Worm (Caenorhabditis elegans) whole organism, dauer: Measurements from ENCODE around the gene T06C12.14.
"Not testable (repeated sequence)": the region's sequence is repeated elsewhere in the genome, so short reads cannot be mapped to it uniquely, and the experiment has no call there.

Experiments
- unc-62 ChIP-seq: sonication (generic microtip); optimal IDR thresholded peaks from 2 replicates; lab custom pipeline; 2017; ENCODE audit warnings: missing biosample characterization, missing genetic modification reagents, missing genetic modification characterization

Gene T06C12.14

ce11 chrV:15887708-15888295, 12.0 kb upstream of the T06C12.14 start:
- no peak for TF ChIP-seq unc-62 (GFP tag; lab: Kevin White, UChicago)

ce11 chrV:15888751-15889150, 11.0 kb upstream of the T06C12.14 start, which contains the start of gene cgt-1:
Gene cgt-1 (minus strand): TSS chrV:15888851.
- TF ChIP-seq unc-62 (GFP tag; lab: Kevin White, UChicago): no peak

- no peak for TF ChIP-seq unc-62 (GFP tag; lab: Kevin White, UChicago)
Measured at ce11 chrV:15890115-15890514, 9.7 kb upstream of the T06C12.14 start.

- no peak for TF ChIP-seq unc-62 (GFP tag; lab: Kevin White, UChicago)
Measured at ce11 chrV:15891279-15891678, 8.5 kb upstream of the T06C12.14 start.

ce11 chrV:15891761-15892160, 8.0 kb upstream of the T06C12.14 start, which contains the start of gene T06C12.12:
Gene T06C12.12 (plus strand): TSS chrV:15892061.
- no peak for TF ChIP-seq unc-62 (GFP tag; lab: Kevin White, UChicago)

ce11 chrV:15892696-15893095, 7.1 kb upstream of the T06C12.14 start, which contains the start of gene T06C12.11:
Gene T06C12.11 (plus strand): TSS chrV:15892996.
- TF ChIP-seq unc-62 (GFP tag; lab: Kevin White, UChicago): no peak

- no peak for TF ChIP-seq unc-62 (GFP tag; lab: Kevin White, UChicago)
Measured at ce11 chrV:15896671-15897070, 3.1 kb upstream of the T06C12.14 start, which contains the start of gene nhr-213. Gene nhr-213 (minus strand): TSS chrV:15896771.

- TF ChIP-seq unc-62 (GFP tag; lab: Kevin White, UChicago): no peak
Measured at ce11 chrV:15897696-15898095, 2.1 kb upstream of the T06C12.14 start, which contains the start of gene str-60. Gene str-60 (plus strand): TSS chrV:15897996.

- no peak for TF ChIP-seq unc-62 (GFP tag; lab: Kevin White, UChicago)
Measured at ce11 chrV:15900564-15900963, 768 bp downstream of the T06C12.14 start.

ce11 chrV:15905530-15905929, 5.7 kb downstream of the T06C12.14 start, which contains the start of the genes F35E8.1 and F35E8.2:
Gene F35E8.1 (minus strand): TSS chrV:15905630.
Gene F35E8.2 (plus strand): TSS chrV:15905661.
- TF ChIP-seq unc-62 (GFP tag; lab: Kevin White, UChicago): not testable (repeated sequence)

- no peak for TF ChIP-seq unc-62 (GFP tag; lab: Kevin White, UChicago)
Measured at ce11 chrV:15911848-15912247, 12.1 kb downstream of the T06C12.14 start, which contains the start of gene F35E8.6. Gene F35E8.6 (plus strand): TSS chrV:15912148.

- no peak for TF ChIP-seq unc-62 (GFP tag; lab: Kevin White, UChicago)
Measured at ce11 chrV:15912677-15913076, 12.9 kb downstream of the T06C12.14 start.

ce11 chrV:15913714-15914113, 13.9 kb downstream of the T06C12.14 start, which contains the start of gene F35E8.7:
Gene F35E8.7 (plus strand): TSS chrV:15914014.
- no peak for TF ChIP-seq unc-62 (GFP tag; lab: Kevin White, UChicago)

- no peak for TF ChIP-seq unc-62 (GFP tag; lab: Kevin White, UChicago)
Measured at ce11 chrV:15914774-15915173, 15.0 kb downstream of the T06C12.14 start.

- TF ChIP-seq unc-62 (GFP tag; lab: Kevin White, UChicago): no peak
Measured at ce11 chrV:15915307-15915706, 15.5 kb downstream of the T06C12.14 start.

- TF ChIP-seq unc-62 (GFP tag; lab: Kevin White, UChicago): no peak
Measured at ce11 chrV:15915919-15916318, 16.1 kb downstream of the T06C12.14 start, which contains the start of gene gst-38. Gene gst-38 (minus strand): TSS chrV:15916070.

ce11 chrV:15917458-15917857, 17.7 kb downstream of the T06C12.14 start, which contains the start of gene F35E8.9:
Gene F35E8.9 (minus strand): TSS chrV:15917558.
- TF ChIP-seq unc-62 (GFP tag; lab: Kevin White, UChicago): no peak
